Fruit fly (Drosophila melanogaster): ENCODE data around the gene Rpn3.
A peak's percentile ranks its signal among the peaks of the same experiment; 100 is the strongest.

Gene Rpn3

DNA sequence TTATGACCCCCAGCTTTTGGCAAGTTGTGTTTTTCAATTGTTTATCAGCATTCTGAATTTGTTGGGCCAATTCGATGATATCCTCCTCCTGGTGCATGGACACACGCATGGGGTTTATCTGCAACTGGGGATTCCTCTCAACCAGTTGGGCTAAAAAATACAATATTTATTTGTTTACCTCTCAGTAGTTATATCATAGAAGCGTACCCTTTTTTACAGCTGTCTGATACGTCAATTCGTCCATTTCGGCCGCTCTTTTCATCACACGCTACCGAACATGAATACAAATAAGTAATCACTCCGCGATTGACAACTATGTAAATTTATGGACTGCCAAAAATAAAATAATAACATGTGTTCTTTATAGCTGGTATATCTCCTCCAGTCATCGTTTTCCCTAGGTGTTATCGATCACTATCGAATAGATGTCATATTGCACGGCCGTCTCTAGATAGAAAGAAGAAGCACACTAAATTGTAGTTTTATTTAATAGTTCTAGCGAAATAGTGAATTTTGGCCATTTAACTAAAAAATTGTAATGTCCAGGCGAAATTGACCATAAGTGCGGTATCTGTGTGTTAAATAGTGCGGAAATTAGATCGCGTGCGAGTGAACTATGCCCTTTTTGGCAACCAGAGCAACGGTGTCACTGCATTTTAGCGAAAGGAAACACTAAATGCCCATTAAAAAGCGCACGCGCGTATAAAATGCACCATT, 17.2 kb upstream of the Rpn3 start, which contains the start of the genes mib2 and CG31800 (continued):
- TF ChIP-seq Gsc (GFP tag; IDR thresholded peaks at IDR 0.05) (no peak), CG11398 (GFP tag; optimal IDR thresholded peaks at IDR 0.05) (no peak), ATbp (GFP tag; optimal IDR thresholded peaks at IDR 0.05) (no peak), onecut (GFP tag; IDR thresholded peaks at IDR 0.05) (no peak), Doc3 (GFP tag; IDR thresholded peaks at IDR 0.05; ENCODE audit: partially characterized antibody) (peak; percentile 76; the same call in 2 of the 3 replicates), jigr1 (GFP tag; IDR thresholded peaks at IDR 0.05) (no peak; the same call in 2 of the 3 replicates), CG18262 (tag; optimal IDR thresholded peaks at IDR 0.05) (no peak), Spps (tag; optimal IDR thresholded peaks at IDR 0.05) (no peak), hbn (GFP tag; IDR thresholded peaks at IDR 0.05; ENCODE audit: partially characterized antibody) (peak; percentile 55), Hey (tag; optimal IDR thresholded peaks at IDR 0.05) (no peak), CG9437 (GFP tag; optimal IDR thresholded peaks at IDR 0.05) (no peak), NFAT (GFP tag; IDR thresholded peaks at IDR 0.05) (no peak), CG18764 (GFP tag; optimal IDR thresholded peaks at IDR 0.05) (no peak), tap (tag; optimal IDR thresholded peaks at IDR 0.05) (no peak), pb (GFP tag; optimal IDR thresholded peaks at IDR 0.05) (no peak), Meics (GFP tag; optimal IDR thresholded peaks at IDR 0.05) (no peak), CG1603 (tag; optimal IDR thresholded peaks at IDR 0.05) (peak; percentile 50), CG12299 (tag; optimal IDR thresholded peaks at IDR 0.05) (no peak), CG4404 (GFP tag; IDR thresholded peaks at IDR 0.05) (no peak), CG32767 (GFP tag; IDR thresholded peaks at IDR 0.05) (no peak), CG15696 (tag; optimal IDR thresholded peaks at IDR 0.05) (no peak), ab (GFP tag; optimal IDR thresholded peaks at IDR 0.05) (no peak), br (optimal IDR thresholded peaks at IDR 0.05) (no peak), CG10565 (GFP tag; optimal IDR thresholded peaks at IDR 0.05) (no peak), fu2 (GFP tag; optimal IDR thresholded peaks at IDR 0.05) (no peak), ttk (GFP tag; IDR thresholded peaks at IDR 0.05) (no peak), BEAF-32 (GFP tag; optimal IDR thresholded peaks at IDR 0.05) (peak; percentile 84), Doc2 (GFP tag; IDR thresholded peaks at IDR 0.05) (no peak), Optix (GFP tag; IDR thresholded peaks at IDR 0.05) (no peak), Jarid2 (GFP tag; optimal IDR thresholded peaks at IDR 0.05) (no peak), Six4 (GFP tag; optimal IDR thresholded peaks at IDR 0.05) (no peak), D (optimal IDR thresholded peaks at IDR 0.05) (no peak), D (GFP tag; optimal IDR thresholded peaks at IDR 0.05) (no peak), CHES-1-like (GFP tag; optimal IDR thresholded peaks at IDR 0.05) (no peak), Oaz (GFP tag; IDR thresholded peaks at IDR 0.05) (no peak), HmgD (GFP tag; optimal IDR thresholded peaks at IDR 0.05) (no peak), CG13296 (GFP tag; optimal IDR thresholded peaks at IDR 0.05) (no peak), Xbp1 (GFP tag; optimal IDR thresholded peaks at IDR 0.05) (peak; percentile 26), h (optimal IDR thresholded peaks at IDR 0.05) (no peak), bsh (GFP tag; optimal IDR thresholded peaks at IDR 0.05) (no peak), CG30431 (GFP tag; optimal IDR thresholded peaks at IDR 0.05) (no peak), CG11247 (GFP tag; IDR thresholded peaks at IDR 0.05) (no peak), croc (GFP tag; conservative IDR thresholded peaks at IDR 0.05) (no peak), CG17328 (GFP tag; IDR thresholded peaks at IDR 0.05) (no peak), unpg (GFP tag; optimal IDR thresholded peaks at IDR 0.05) (no peak), slou (GFP tag; optimal IDR thresholded peaks at IDR 0.05) (no peak), CG7786 (GFP tag; optimal IDR thresholded peaks at IDR 0.05) (no peak), cg (GFP tag; optimal IDR thresholded peaks at IDR 0.05) (no peak), unc-4 (GFP tag; IDR thresholded peaks at IDR 0.05; ENCODE audit: partially characterized antibody) (peak; percentile 79), CG12071 (GFP tag; optimal IDR thresholded peaks at IDR 0.05) (no peak), CG3407 (GFP tag; optimal IDR thresholded peaks at IDR 0.05) (no peak)
